Worm (Caenorhabditis elegans) whole organism, early embryonic: ENCODE results near the gene mcm-7.

Experiments
- hnd-1 ChIP-seq: sonication (generic microtip); optimal IDR thresholded peaks from 2 replicates; lab custom pipeline; 2016; ENCODE audit warnings: missing genetic modification characterization, missing compliant biosample characterization
- tbx-11 ChIP-seq: fragments of 200-800 bp; sonication (Bioruptor generic); IDR thresholded peaks from 2 replicates; pipeline ENCODE4 v1.3.6; 2022; ENCODE audit warnings: missing genetic modification characterization, missing compliant biosample characterization
- tbx-37 ChIP-seq: fragments of 200-800 bp; sonication (Bioruptor generic); conservative IDR thresholded peaks from 2 replicates; pipeline ENCODE4 v1.3.6; 2022; ENCODE audit warnings: missing genetic modification reagents, missing genetic modification characterization, missing compliant biosample characterization

DNA sequence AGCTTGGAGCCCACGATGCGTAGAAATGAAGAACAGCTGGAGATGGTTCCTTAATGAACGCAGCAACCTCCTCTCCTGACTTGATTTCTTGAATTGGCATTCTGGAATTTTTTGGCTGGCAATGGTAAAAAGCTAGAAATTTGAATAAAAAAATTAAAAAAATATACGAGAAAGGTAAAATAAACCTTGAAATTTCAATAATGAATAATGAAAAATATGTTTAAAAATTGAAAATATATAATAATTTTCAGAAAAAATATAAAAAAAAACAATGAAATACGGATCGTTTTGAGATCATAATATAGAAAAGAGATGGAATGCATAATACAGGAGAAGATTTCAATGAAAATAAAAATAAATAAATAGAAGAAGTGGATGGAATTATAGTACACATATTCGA lies 5.8 kb upstream of the mcm-7 start, which contains the start of gene glrx-3:
- no peak for TF ChIP-seq tbx-11 (GFP tag; lab: Robert Waterston, UW)
- no peak for TF ChIP-seq hnd-1 (tag; lab: Kevin White, UChicago)
- no peak for TF ChIP-seq tbx-37 (GFP tag; lab: Robert Waterston, UW)
